Fruit fly (Drosophila melanogaster) whole organism, embryonic: ENCODE measurements around the gene rasp.

Experiments
- Atf3 ChIP-seq: fragments of 200-800 bp; sonication (Bioruptor generic); optimal IDR thresholded peaks from 3 replicates; lab custom pipeline; 2016; ENCODE audit warnings: missing biosample characterization, missing genetic modification characterization
- B-H2 ChIP-seq: fragments of 200-800 bp; sonication (Bioruptor generic); optimal IDR thresholded peaks from 2 replicates; lab custom pipeline; 2018; ENCODE audit warnings: missing biosample characterization, mild to moderate bottlenecking, missing genetic modification characterization
- CG10147 ChIP-seq: fragments of 200-800 bp; sonication (Bioruptor generic); optimal IDR thresholded peaks from 2 replicates; lab custom pipeline; 2019; ENCODE audit warnings: missing biosample characterization, mild to moderate bottlenecking, missing genetic modification characterization, moderate library complexity
- CG10366 ChIP-seq: fragments of 200-800 bp; sonication (Bioruptor generic); IDR thresholded peaks from 2 replicates; pipeline ENCODE4 v1.3.6; 2022; ENCODE audit warnings: missing biosample characterization, missing genetic modification characterization
- CG11560 ChIP-seq: fragments of 200-800 bp; sonication (Bioruptor generic); IDR thresholded peaks from 3 replicates; pipeline ENCODE4 v1.3.6; 2022; ENCODE audit warnings: missing biosample characterization, missing genetic modification characterization
- CG11695 ChIP-seq: fragments of 200-800 bp; sonication (Bioruptor generic); IDR thresholded peaks from 3 replicates; pipeline ENCODE4 v1.3.6; 2022; ENCODE audit warnings: missing biosample characterization, missing genetic modification characterization
- CG12391 ChIP-seq: fragments of 200-800 bp; sonication (Bioruptor generic); optimal IDR thresholded peaks from 3 replicates; lab custom pipeline; 2018; ENCODE audit warnings: missing biosample characterization, mild to moderate bottlenecking, missing genetic modification characterization, moderate library complexity
- CG13894 ChIP-seq: fragments of 200-800 bp; sonication (Bioruptor generic); optimal IDR thresholded peaks from 3 replicates; lab custom pipeline; 2018; ENCODE audit warnings: missing biosample characterization, mild to moderate bottlenecking, missing genetic modification characterization, moderate library complexity
- CG14014 ChIP-seq: fragments of 200-800 bp; sonication (Bioruptor generic); IDR thresholded peaks from 2 replicates; pipeline ENCODE4 v1.3.6; 2022; ENCODE audit warnings: missing biosample characterization, missing genetic modification characterization
- CG15269 ChIP-seq: fragments of 200-800 bp; sonication (Bioruptor generic); optimal IDR thresholded peaks from 2 replicates; lab custom pipeline; 2018; ENCODE audit warnings: missing biosample characterization, mild to moderate bottlenecking, missing genetic modification characterization, moderate library complexity
- CG15696 ChIP-seq: fragments of 200-800 bp; sonication (Bioruptor generic); optimal IDR thresholded peaks from 2 replicates; lab custom pipeline; 2019; ENCODE audit warnings: missing biosample characterization, mild to moderate bottlenecking, missing genetic modification characterization, moderate library complexity
- CG16863 ChIP-seq: fragments of 200-800 bp; sonication (Bioruptor generic); optimal IDR thresholded peaks from 3 replicates; lab custom pipeline; 2016; ENCODE audit warnings: missing biosample characterization, missing genetic modification characterization
- CG17912 ChIP-seq: fragments of 200-800 bp; sonication (Bioruptor generic); optimal IDR thresholded peaks from 2 replicates; lab custom pipeline; 2018; ENCODE audit warnings: missing biosample characterization, mild to moderate bottlenecking, missing genetic modification characterization
- CG18599 ChIP-seq: fragments of 200-800 bp; sonication (Bioruptor generic); optimal IDR thresholded peaks from 3 replicates; lab custom pipeline; 2017; ENCODE audit warnings: missing biosample characterization, missing genetic modification characterization, mild to moderate bottlenecking, moderate library complexity, missing genetic modification reagents
- CG31388 ChIP-seq: fragments of 200-800 bp; sonication (Bioruptor generic); optimal IDR thresholded peaks from 2 replicates; lab custom pipeline; 2016; ENCODE audit warnings: missing biosample characterization, missing genetic modification characterization
- CG3407 ChIP-seq: fragments of 200-800 bp; sonication (Bioruptor generic); optimal IDR thresholded peaks from 2 replicates; lab custom pipeline; 2018; ENCODE audit warnings: missing biosample characterization, mild to moderate bottlenecking, missing genetic modification characterization
- CG34224 ChIP-seq: fragments of 200-800 bp; sonication (Bioruptor generic); IDR thresholded peaks from 3 replicates; pipeline ENCODE4 v1.3.6; 2022; ENCODE audit warnings: missing biosample characterization, missing genetic modification characterization; ENCODE audit not compliant: partially characterized antibody
- CG34422 ChIP-seq: fragments of 200-800 bp; sonication (Bioruptor generic); IDR thresholded peaks from 3 replicates; pipeline ENCODE4 v1.3.6; 2022; ENCODE audit warnings: missing biosample characterization, missing genetic modification characterization
- CG3847 ChIP-seq: fragments of 200-800 bp; sonication (Bioruptor generic); IDR thresholded peaks from 2 replicates; pipeline ENCODE4 v1.3.6; 2022; ENCODE audit warnings: missing biosample characterization, missing genetic modification characterization
- CG42726 ChIP-seq: fragments of 200-800 bp; sonication (Bioruptor generic); IDR thresholded peaks from 2 replicates; pipeline ENCODE4 v1.3.6; 2022; ENCODE audit warnings: missing biosample characterization, missing genetic modification characterization; ENCODE audit not compliant: partially characterized antibody
- CG4820 ChIP-seq: fragments of 200-800 bp; sonication (Bioruptor generic); optimal IDR thresholded peaks from 3 replicates; lab custom pipeline; 2016; ENCODE audit warnings: missing biosample characterization, missing genetic modification characterization
- CG4854 ChIP-seq: fragments of 200-800 bp; sonication (Bioruptor generic); optimal IDR thresholded peaks from 2 replicates; lab custom pipeline; 2016; ENCODE audit warnings: missing biosample characterization, missing genetic modification characterization, inconsistent platforms
- CG6765 ChIP-seq: fragments of 200-800 bp; sonication (Bioruptor generic); optimal IDR thresholded peaks from 3 replicates; lab custom pipeline; 2017; ENCODE audit warnings: missing biosample characterization, mild to moderate bottlenecking, missing genetic modification characterization
- CG7357 ChIP-seq: fragments of 200-800 bp; sonication (Bioruptor generic); IDR thresholded peaks from 3 replicates; pipeline ENCODE4 v1.3.6; 2022; ENCODE audit warnings: missing biosample characterization, missing genetic modification characterization
- CG8281 ChIP-seq: fragments of 200-800 bp; sonication (Bioruptor generic); optimal IDR thresholded peaks from 2 replicates; lab custom pipeline; 2018; ENCODE audit warnings: missing biosample characterization, mild to moderate bottlenecking, missing genetic modification characterization, moderate library complexity
- CG8388 ChIP-seq: fragments of 200-800 bp; sonication (Bioruptor generic); optimal IDR thresholded peaks from 2 replicates; lab custom pipeline; 2019; ENCODE audit warnings: missing biosample characterization, mild to moderate bottlenecking, missing genetic modification characterization, moderate library complexity
- CTCF ChIP-seq: fragments of 200-800 bp; sonication (Bioruptor generic); optimal IDR thresholded peaks from 2 replicates; lab custom pipeline; 2017; ENCODE audit warnings: missing biosample characterization, mild to moderate bottlenecking, missing genetic modification characterization, moderate library complexity
- GATAe ChIP-seq: fragments of 200-800 bp; sonication (Bioruptor generic); conservative IDR thresholded peaks from 2 replicates; pipeline ENCODE4 v1.3.6; 2022; ENCODE audit warnings: missing biosample characterization, missing genetic modification characterization
- HHEX ChIP-seq: fragments of 200-800 bp; sonication (Bioruptor generic); optimal IDR thresholded peaks from 3 replicates; lab custom pipeline; 2017; ENCODE audit warnings: missing biosample characterization, mild to moderate bottlenecking, missing genetic modification characterization, missing genetic modification reagents
- Lpt ChIP-seq: fragments of >200 bp; optimal IDR thresholded peaks from 2 replicates; lab custom pipeline; 2018; ENCODE audit warnings: missing biosample characterization, missing genetic modification characterization
- MESR4 ChIP-seq: fragments of 200-800 bp; sonication (Bioruptor generic); optimal IDR thresholded peaks from 2 replicates; lab custom pipeline; 2018; ENCODE audit warnings: missing biosample characterization, mild to moderate bottlenecking, missing genetic modification characterization, moderate library complexity
- Opbp ChIP-seq: fragments of 200-800 bp; sonication (Bioruptor generic); IDR thresholded peaks from 3 replicates; pipeline ENCODE4 v1.3.6; 2022; ENCODE audit warnings: missing biosample characterization, missing genetic modification characterization; ENCODE audit not compliant: partially characterized antibody
- PHDP ChIP-seq: fragments of 200-800 bp; sonication (Bioruptor generic); optimal IDR thresholded peaks from 3 replicates; lab custom pipeline; 2018; ENCODE audit warnings: missing biosample characterization, mild to moderate bottlenecking, missing genetic modification characterization, moderate library complexity
- Rx ChIP-seq: fragments of 200-800 bp; sonication (Bioruptor generic); IDR thresholded peaks from 2 replicates; pipeline ENCODE4 v1.3.6; 2022; ENCODE audit warnings: missing biosample characterization, missing genetic modification characterization
- Sry-δ ChIP-seq: fragments of 200-800 bp; sonication (Bioruptor generic); optimal IDR thresholded peaks from 2 replicates; lab custom pipeline; 2016; ENCODE audit warnings: missing biosample characterization, missing genetic modification characterization
- abd-A ChIP-seq: fragments of 200-800 bp; sonication (Bioruptor generic); optimal IDR thresholded peaks from 3 replicates; lab custom pipeline; 2019; ENCODE audit warnings: missing biosample characterization, mild to moderate bottlenecking, missing genetic modification characterization, moderate library complexity
- ara ChIP-seq: fragments of 200-800 bp; sonication (Bioruptor generic); IDR thresholded peaks from 2 replicates; pipeline ENCODE4 v1.3.6; 2022; ENCODE audit warnings: missing biosample characterization, missing genetic modification characterization
- ash1 ChIP-seq: fragments of 200-800 bp; sonication (Bioruptor generic); optimal IDR thresholded peaks from 2 replicates; lab custom pipeline; 2018; ENCODE audit warnings: missing biosample characterization, mild to moderate bottlenecking, missing genetic modification characterization
- ato ChIP-seq: fragments of 200-800 bp; sonication (Bioruptor generic); IDR thresholded peaks from 2 replicates; pipeline ENCODE4 v1.3.6; 2022; ENCODE audit warnings: missing biosample characterization, missing genetic modification characterization; ENCODE audit not compliant: partially characterized antibody
- bsh ChIP-seq, 2 experiments: fragments of 200-800 bp; sonication (Bioruptor generic); optimal IDR thresholded peaks; 2 replicates each; lab custom pipeline; 2017 to 2018; ENCODE audit warnings: mild to moderate bottlenecking in 2 of 2, missing biosample characterization in 2 of 2, missing genetic modification characterization in 2 of 2, moderate library complexity in 1 of 2
- cato ChIP-seq: fragments of 200-800 bp; sonication (Bioruptor generic); optimal IDR thresholded peaks from 2 replicates; lab custom pipeline; 2016; ENCODE audit warnings: missing biosample characterization, missing genetic modification characterization, borderline replicate concordance
- ken ChIP-seq: fragments of 200-800 bp; sonication (Bioruptor generic); IDR thresholded peaks from 3 replicates; pipeline ENCODE4 v1.3.6; 2022; ENCODE audit warnings: missing biosample characterization, missing genetic modification characterization
- klu ChIP-seq: fragments of 200-800 bp; sonication (Bioruptor generic); IDR thresholded peaks from 2 replicates; pipeline ENCODE4 v1.3.6; 2022; ENCODE audit warnings: missing biosample characterization, missing genetic modification characterization
- lab ChIP-seq: fragments of 200-800 bp; sonication (Bioruptor generic); optimal IDR thresholded peaks from 3 replicates; lab custom pipeline; 2017; ENCODE audit warnings: missing biosample characterization, missing genetic modification characterization, mild to moderate bottlenecking, moderate library complexity, missing genetic modification reagents
- mam ChIP-seq: fragments of 200-800 bp; sonication (Bioruptor generic); optimal IDR thresholded peaks from 3 replicates; lab custom pipeline; 2016; ENCODE audit warnings: missing biosample characterization, missing genetic modification characterization
- org-1 ChIP-seq: fragments of 200-800 bp; sonication (Bioruptor generic); optimal IDR thresholded peaks from 2 replicates; lab custom pipeline; 2017; ENCODE audit warnings: missing biosample characterization, missing genetic modification characterization
- salm ChIP-seq: fragments of 200-800 bp; sonication (Bioruptor generic); optimal IDR thresholded peaks from 2 replicates; lab custom pipeline; 2018; ENCODE audit warnings: missing biosample characterization, mild to moderate bottlenecking, missing genetic modification characterization
- shn ChIP-seq: fragments of 200-800 bp; sonication (Bioruptor generic); optimal IDR thresholded peaks from 3 replicates; lab custom pipeline; 2016; ENCODE audit warnings: missing biosample characterization, missing genetic modification characterization
- so ChIP-seq: fragments of 200-800 bp; sonication (Bioruptor generic); IDR thresholded peaks from 3 replicates; pipeline ENCODE4 v1.3.6; 2022; ENCODE audit warnings: missing biosample characterization, missing genetic modification characterization
- sob ChIP-seq: fragments of 200-800 bp; sonication (Bioruptor generic); IDR thresholded peaks from 2 replicates; pipeline ENCODE4 v1.3.6; 2022; ENCODE audit warnings: missing biosample characterization, missing genetic modification characterization
- tup ChIP-seq: fragments of 200-800 bp; sonication (Bioruptor generic); optimal IDR thresholded peaks from 2 replicates; lab custom pipeline; 2016; ENCODE audit warnings: missing biosample characterization, mild to moderate bottlenecking, missing genetic modification characterization, moderate library complexity

Gene rasp

DNA sequence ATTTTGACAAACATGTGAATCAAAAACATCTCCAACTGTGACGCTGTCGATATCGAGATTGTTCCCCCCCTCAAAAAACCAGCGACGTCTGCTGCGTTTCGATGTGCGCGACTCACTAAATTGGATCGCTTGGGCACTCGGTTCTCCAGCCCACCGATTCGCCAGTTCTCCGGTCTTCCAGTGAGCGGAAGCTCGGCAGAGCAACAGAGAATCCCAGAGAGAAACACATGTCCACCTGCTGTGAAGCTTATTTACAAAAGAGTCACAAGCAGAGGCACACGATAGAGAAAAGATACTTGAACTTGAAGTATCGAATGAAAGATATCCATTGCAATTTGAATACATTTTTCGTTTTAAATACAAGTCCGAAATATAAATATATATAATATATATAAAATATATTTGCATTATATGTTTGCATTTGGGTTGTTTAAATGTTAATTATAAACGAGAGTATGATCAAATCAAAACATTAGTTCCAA is 27.9 kb upstream of the rasp start (continued):
- TF ChIP-seq CG42726 (GFP tag; lab: Robert Waterston, UW) = no peak
- TF ChIP-seq CG15696 (tag; lab: Kevin White, UChicago) = no peak
- TF ChIP-seq CG4854 (GFP tag; lab: Kevin White, UChicago) = no peak
- no peak for TF ChIP-seq CG6765 (GFP tag; lab: Kevin White, UChicago)
- no peak for TF ChIP-seq CTCF (GFP tag; lab: Kevin White, UChicago)
- no peak for TF ChIP-seq CG3847 (GFP tag; lab: Robert Waterston, UW)
- peak; percentile 46 for TF ChIP-seq lab (GFP tag; lab: Kevin White, UChicago)
- no peak for TF ChIP-seq CG17912 (GFP tag; lab: Kevin White, UChicago)
- no peak for TF ChIP-seq GATAe (GFP tag; lab: Robert Waterston, UW)
- TF ChIP-seq abd-A (tag; lab: Kevin White, UChicago) = no peak
- TF ChIP-seq CG3407 = no peak
- TF ChIP-seq ara (GFP tag; lab: Robert Waterston, UW) = no peak
- TF ChIP-seq salm (tag; lab: Kevin White, UChicago) = no peak
- TF ChIP-seq cato (GFP tag; lab: Kevin White, UChicago) = no peak
- no peak for TF ChIP-seq CG4820 (GFP tag; lab: Kevin White, UChicago)
- no peak for TF ChIP-seq CG16863 (GFP tag; lab: Kevin White, UChicago)
- peak; percentile 63 for TF ChIP-seq CG15269 (tag; lab: Kevin White, UChicago)
- TF ChIP-seq klu = no peak
- TF ChIP-seq CG34422 (GFP tag; lab: Robert Waterston, UW) = no peak
- peak; percentile 22; the same call in 1 of the 2 replicates for TF ChIP-seq sob (GFP tag; lab: Robert Waterston, UW)
- TF ChIP-seq so (GFP tag; lab: Robert Waterston, UW) = peak; percentile 62; the same call in 2 of the 3 replicates
- TF ChIP-seq tup (GFP tag; lab: Kevin White, UChicago) = no peak
- no peak for TF ChIP-seq Rx (GFP tag; lab: Robert Waterston, UW)
- no peak for TF ChIP-seq CG14014 (GFP tag; lab: Robert Waterston, UW)
- TF ChIP-seq ken (GFP tag; lab: Robert Waterston, UW) = no peak
- TF ChIP-seq CG11560 = no peak
- TF ChIP-seq CG12391 = peak; percentile 29
- peak; percentile 14 for TF ChIP-seq PHDP (tag; lab: Kevin White, UChicago)
- no peak for TF ChIP-seq MESR4 (GFP tag; lab: Kevin White, UChicago)
- TF ChIP-seq Atf3 = no peak
- no peak for TF ChIP-seq CG8281 (tag; lab: Kevin White, UChicago)
- peak; percentile 43 for TF ChIP-seq CG18599
- TF ChIP-seq bsh (GFP tag; optimal IDR thresholded peaks at IDR 0.05; lab: Kevin White, UChicago) = no peak
- no peak for TF ChIP-seq CG10147
- TF ChIP-seq CG7357 (GFP tag; lab: Robert Waterston, UW) = no peak
- no peak for TF ChIP-seq CG31388
- TF ChIP-seq Lpt (GFP tag; lab: Kevin White, UChicago) = no peak
- TF ChIP-seq CG34224 = peak; percentile 40; the same call in 1 of the 3 replicates
- TF ChIP-seq CG11695 = no peak
- no peak for TF ChIP-seq CG13894 (tag; lab: Kevin White, UChicago)
- no peak for TF ChIP-seq Sry-δ (GFP tag; lab: Kevin White, UChicago)
- TF ChIP-seq HHEX (GFP tag; lab: Kevin White, UChicago) = no peak
- TF ChIP-seq org-1 (GFP tag; lab: Kevin White, UChicago) = no peak
- no peak for TF ChIP-seq CG8388 (GFP tag; lab: Kevin White, UChicago)
- TF ChIP-seq Opbp = no peak
- TF ChIP-seq shn = no peak
- no peak for TF ChIP-seq ash1 (GFP tag; lab: Kevin White, UChicago)
- peak; percentile 30 for TF ChIP-seq B-H2 (GFP tag; lab: Kevin White, UChicago)
- no peak for TF ChIP-seq mam (GFP tag; lab: Kevin White, UChicago)
- no peak for TF ChIP-seq ato
- no peak for TF ChIP-seq CG10366 (GFP tag; lab: Robert Waterston, UW)
